Worm (Caenorhabditis elegans) whole organism, late embryonic: ENCODE measurements around the gene F55C12.19.

ENCODE experiments used
- ama-1 ChIP-seq: fragments of 150-350 bp; optimal IDR thresholded peaks from 2 replicates; lab custom pipeline; 2014
- hlh-30 ChIP-seq: sonication (generic microtip); optimal IDR thresholded peaks from 2 replicates; lab custom pipeline; 2017; ENCODE audit warnings: antibody characterized with exemption, missing genetic modification characterization, missing compliant biosample characterization; ENCODE audit not compliant: insufficient read depth

- TF ChIP-seq hlh-30 (tag; lab: Kevin White, UChicago) (no peak), ama-1 (lab: Kevin White, UChicago) (no peak)
These were observed 23.6 kb downstream of the F55C12.19 start for ce11 chrII:5889417-5890139.
